Worm (Caenorhabditis elegans) whole organism, L4/young adult: ENCODE data around the gene srj-53.

Experiments
- W03F9.2 ChIP-seq: fragments of 150-350 bp; optimal IDR thresholded peaks from 2 replicates; lab custom pipeline; 2014; ENCODE audit warnings: missing biosample characterization, missing genetic modification characterization
- dao-5 ChIP-seq: sonication (generic microtip); optimal IDR thresholded peaks from 2 replicates; lab custom pipeline; 2016; ENCODE audit warnings: missing genotype, missing genetic modification characterization, moderate library complexity, missing compliant biosample characterization
- him-1 ChIP-seq: sonication (generic microtip); optimal IDR thresholded peaks from 2 replicates; lab custom pipeline; 2016; ENCODE audit warnings: missing genotype, missing genetic modification reagents, missing genetic modification characterization, missing compliant biosample characterization

The srj-53 gene

DNA sequence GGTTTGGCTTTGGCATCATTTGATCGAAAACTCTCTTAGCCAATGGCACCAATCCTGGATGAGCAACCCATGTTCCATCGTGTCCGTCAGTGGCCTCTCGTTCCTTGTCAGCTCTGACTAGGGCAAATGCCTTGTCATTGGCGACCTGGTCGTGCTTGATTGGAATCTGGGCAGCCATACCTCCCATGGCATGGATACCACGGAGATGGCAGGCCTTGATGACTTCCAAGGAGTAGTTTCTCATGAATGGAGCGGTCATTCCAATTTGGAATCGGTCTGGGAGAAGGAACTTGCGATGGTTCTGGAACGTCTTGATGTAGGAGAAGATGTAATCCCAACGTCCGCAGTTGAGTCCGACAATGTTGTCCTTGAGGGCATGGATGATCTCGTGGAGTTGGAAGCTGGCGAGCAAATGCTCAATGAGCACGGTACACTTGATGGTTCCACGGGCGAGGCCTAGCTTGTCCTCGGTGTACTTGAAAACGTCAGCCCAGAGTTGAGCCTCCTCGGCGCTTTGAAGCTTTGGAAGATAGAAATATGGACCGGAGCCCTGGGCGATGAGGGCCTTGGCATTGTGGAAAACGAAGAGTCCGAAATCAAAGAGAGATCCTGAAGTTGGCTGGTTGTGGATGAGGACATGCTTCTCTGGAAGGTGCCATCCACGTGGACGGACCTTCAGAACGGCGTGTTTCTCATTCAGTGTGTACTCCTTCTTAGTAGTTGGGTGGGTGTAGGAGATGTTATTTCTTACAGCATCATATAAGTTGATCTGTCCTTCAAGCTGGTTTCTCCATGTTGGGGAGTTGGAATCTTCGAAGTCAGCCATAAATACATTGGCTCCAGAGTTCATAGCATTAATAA is 30.7 kb upstream of the srj-53 start:
- TF ChIP-seq dao-5 (no peak), him-1 (tag; lab: Kevin White, UChicago) (no peak), W03F9.2 (no peak)

DNA sequence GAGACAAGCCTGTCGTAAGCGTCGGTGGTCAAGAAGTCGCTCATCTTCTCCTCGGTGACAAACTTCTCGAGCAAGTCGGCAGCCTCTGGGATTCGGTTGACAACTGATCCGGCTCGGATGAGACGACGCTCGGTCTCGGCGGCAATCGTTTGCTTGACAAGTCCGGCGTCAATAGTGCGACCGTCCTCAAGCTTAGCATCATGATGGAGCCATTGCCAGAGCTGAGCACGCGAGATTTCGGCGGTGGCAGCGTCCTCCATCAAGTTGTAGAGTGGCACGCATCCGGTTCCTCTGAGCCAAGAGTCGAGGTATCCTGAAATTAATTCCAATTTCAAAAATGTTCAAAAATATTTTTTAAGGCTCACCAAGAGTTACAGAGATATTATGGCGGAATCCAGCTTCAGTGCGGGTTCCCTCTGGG is 30.0 kb upstream of the srj-53 start:
- TF ChIP-seq W03F9.2 (no peak), him-1 (tag; lab: Kevin White, UChicago) (no peak), dao-5 (no peak)

DNA sequence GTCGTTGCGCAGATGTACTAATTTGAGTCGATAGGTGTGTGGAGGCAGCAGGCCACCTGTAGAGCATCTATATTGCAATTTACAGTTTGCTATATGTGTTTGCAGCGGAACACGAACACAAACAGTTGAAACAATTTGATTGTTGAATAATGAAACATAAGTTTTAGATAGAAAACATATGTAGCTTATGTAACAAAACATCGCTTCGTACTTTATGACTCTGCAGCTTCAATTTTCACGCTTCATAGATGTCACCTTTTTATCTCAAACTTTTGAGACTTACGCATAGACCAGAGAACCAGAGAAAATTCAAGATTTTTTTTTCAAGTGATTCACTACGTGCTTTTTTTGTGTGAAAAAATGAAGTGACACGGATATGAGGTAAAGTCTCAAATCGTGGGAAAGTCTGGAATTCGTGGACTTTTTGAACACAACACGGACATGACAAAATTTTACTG is 29.4 kb upstream of the srj-53 start, which contains the start of gene fbxb-72:
fbxb-72 (minus strand) TSS at position 58 of the 458 bp plus-strand sequence.
- TF ChIP-seq W03F9.2 = no peak

DNA sequence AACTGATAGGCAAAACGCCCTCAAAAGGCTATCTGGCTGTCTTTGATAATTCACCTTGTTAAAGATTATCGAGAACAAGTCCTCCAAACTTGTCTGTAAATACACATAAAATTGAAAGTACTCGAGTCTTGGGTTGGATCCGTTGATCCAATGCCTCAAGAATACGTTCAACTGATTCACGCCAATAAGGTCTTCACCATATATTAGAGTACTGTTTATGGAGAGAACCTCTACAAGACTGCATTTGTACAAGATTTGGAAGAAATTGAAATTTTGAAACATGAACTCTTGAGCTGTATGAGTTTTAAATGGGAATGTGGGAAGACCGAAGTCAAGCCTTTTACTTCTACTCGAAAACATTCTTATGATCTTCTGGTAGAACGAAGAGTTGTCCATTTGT is 28.4 kb upstream of the srj-53 start:
- TF ChIP-seq dao-5 (no peak), W03F9.2 (no peak), him-1 (tag; lab: Kevin White, UChicago) (no peak)

DNA sequence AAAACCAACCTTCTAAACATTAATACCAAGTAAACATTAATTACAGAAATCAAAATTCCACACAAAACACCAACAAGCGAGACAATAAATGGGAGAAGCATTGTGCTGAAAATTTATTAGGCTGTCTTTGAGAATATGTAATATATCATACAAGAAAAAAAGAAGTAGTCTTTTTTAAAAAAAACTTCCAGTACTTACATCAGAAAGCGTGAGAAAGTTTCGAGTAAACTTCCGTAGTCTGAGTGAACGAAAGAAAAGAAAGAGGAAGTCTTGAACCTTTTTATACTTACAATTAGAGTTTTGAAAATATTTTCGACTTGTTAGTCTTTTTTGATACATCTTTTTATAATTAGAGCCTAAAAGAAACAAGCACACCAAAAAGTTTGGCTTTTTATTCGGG is 25.2 kb upstream of the srj-53 start, which contains the start of gene srbc-40:
srbc-40 (minus strand) TSS at position 101 of the 400 bp plus-strand sequence.
- no peak for TF ChIP-seq him-1 (tag; lab: Kevin White, UChicago)
- no peak for TF ChIP-seq W03F9.2
- TF ChIP-seq dao-5 = no peak

DNA sequence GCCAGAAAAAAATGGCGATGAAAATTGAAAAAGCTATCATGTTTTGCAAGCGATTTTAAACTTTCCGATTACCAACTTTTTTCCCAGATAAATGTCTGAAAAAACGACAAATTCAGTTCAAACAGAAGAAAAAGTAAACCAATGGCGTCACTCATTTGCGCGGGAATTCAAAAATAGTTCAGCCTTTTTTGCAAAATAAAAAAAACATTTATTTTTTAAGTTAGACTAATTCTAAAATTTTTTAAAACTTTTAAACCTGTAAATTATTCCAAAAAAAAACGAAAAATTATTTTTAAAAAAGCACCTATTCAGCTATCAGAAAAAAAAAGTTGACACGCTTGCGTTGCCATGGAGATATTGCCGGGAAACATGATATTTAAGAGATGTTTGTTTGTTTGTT is 18.4 kb upstream of the srj-53 start, which contains the start of gene cyp-33C11:
cyp-33C11 (minus strand) TSS at position 101 of the 400 bp plus-strand sequence.
- TF ChIP-seq W03F9.2 (no peak), dao-5 (no peak), him-1 (tag; lab: Kevin White, UChicago) (no peak)

DNA sequence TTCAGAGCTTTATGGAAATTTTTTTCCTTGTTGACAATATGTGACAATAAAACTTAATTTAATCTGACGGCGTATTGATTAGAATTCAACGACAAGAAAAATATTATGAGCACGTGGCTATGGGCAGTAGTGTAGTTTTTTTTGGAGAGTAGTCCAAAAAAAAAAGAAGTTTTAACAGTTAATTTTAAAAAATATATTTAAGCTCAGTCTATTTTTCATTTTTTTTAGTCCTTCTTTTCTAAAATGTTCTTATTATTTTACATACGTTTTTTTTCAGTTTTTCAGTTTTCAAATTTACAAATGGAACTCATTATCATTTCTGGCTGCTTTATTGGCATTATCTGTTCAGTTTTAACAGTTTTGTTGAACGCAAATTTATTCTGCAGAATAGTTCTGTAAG is 14.3 kb upstream of the srj-53 start, which contains the start of gene srbc-39:
srbc-39 (plus strand) TSS at position 301 of the 400 bp plus-strand sequence.
- TF ChIP-seq dao-5 (no peak), him-1 (tag; lab: Kevin White, UChicago) (no peak), W03F9.2 (no peak)

DNA sequence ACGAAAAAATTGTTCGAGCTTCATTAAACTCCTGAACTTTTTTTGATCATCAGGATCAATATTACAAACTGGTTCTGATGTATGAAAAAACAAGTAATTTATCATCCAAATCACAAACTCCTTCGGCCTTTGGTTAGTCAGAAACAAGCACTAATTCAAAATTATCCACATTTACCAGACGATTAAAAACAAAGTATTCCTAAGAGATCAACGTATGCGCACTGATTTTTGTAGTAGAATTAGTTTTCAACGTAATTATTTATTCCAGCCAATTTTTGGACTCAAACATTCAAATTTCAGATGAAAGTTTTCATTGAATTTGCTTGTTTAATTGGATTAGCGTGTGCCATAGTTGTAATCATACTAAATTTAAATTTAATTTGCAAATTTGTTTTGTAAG is 12.4 kb upstream of the srj-53 start, which contains the start of gene srbc-38:
srbc-38 (plus strand) TSS at position 301 of the 400 bp plus-strand sequence.
- TF ChIP-seq dao-5 (no peak), W03F9.2 (no peak), him-1 (tag; lab: Kevin White, UChicago) (no peak)

DNA sequence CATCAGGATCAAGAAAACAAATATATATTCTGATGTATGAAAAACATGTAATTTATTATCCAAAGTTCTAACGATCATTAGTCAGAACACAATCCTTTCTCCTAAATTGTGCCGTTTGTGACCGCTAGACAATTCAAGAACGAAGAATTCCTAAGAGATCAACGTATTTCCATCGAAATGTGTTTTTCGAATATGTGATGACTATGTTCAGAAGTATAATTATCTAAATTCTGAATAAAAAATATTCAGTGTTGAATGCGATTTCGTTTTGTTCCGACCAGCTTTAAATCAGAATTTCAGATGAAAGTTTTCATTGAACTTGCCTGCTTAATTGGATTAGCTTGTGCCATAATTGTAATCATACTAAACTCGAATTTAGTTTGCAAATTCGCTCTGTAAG is 7.7 kb upstream of the srj-53 start, which contains the start of gene srbc-37:
srbc-37 (plus strand) TSS at position 301 of the 400 bp plus-strand sequence.
- TF ChIP-seq him-1 (tag; lab: Kevin White, UChicago) (no peak), W03F9.2 (no peak), dao-5 (no peak)

DNA sequence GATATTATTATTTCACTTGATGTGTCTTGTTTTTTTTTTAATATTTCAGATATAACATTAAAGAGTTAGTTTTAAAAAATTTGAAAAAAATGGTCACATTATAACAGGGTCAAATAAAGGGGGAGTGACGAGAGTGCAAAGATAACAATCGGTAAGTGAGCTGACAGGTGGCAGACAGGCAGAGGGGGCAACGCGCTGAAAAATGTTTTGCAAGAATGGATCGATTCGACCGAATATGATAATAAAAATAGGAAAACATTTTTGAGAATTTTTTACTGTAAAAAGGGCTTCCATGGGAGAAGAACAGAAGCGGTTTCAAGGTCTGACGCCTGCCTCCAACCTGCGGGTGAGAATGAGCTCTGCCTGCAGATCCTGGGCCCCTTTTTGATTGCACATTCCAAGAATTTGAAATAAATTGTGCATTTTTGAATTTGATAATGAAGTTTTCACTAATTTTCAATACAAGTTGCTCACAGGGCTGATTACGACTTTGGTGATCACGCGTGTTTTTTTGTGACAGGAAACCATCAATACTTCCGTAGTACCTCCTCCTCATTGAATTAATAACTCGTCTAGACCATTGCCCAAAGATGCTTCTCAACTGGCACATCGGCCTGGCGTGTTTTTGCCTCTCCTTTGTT is 5.1 kb upstream of the srj-53 start, which contains the start of the genes ugt-29 and srx-5:
ugt-29 (minus strand) TSS at position 101 of the 641 bp plus-strand sequence.
srx-5 (plus strand) TSS at position 591 of the 641 bp plus-strand sequence.
- TF ChIP-seq W03F9.2 (no peak), dao-5 (no peak), him-1 (tag; lab: Kevin White, UChicago) (no peak)

DNA sequence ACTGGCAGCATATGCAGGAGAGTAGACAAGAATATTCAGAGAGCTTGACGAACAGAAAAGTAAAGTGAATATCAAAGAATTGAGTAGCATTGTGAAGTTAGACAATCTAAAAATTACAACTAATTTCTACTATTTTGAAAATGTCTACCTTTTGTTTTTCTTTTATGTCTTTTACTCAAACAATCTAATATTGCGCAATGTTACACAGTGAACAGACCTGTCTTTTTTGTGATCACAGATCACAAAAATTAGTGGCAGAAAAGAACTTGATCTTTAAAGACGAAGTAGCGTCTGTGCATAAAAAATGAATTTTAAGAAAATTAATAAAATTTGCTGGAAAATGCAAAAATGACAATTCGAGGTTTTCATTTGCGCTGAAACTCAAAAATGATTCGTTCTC is 4.5 kb upstream of the srj-53 start:
- TF ChIP-seq him-1 (tag; lab: Kevin White, UChicago) (no peak), dao-5 (no peak), W03F9.2 (no peak)

DNA sequence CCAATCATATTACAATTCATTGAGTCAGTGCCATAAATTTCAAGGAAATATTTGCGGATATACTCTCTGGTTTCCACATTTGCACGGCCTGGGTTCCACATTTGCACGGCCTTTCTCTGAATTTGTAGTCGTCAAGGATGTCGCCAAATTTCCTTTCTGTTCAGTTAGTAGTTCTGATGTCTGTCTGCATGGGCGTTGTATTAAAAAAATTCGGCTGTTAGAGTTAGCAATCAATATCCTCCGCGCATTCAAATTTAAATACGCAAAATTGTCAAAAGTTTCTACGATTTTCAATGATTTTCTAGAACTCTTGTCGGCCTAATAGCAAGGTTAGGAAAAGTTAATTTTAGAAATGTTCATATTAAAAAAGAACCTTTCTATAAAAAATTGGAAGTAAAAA is 1.4 kb upstream of the srj-53 start, which contains the start of gene srj-52:
srj-52 (minus strand) TSS at position 101 of the 400 bp plus-strand sequence.
- no peak for TF ChIP-seq W03F9.2
- no peak for TF ChIP-seq him-1 (tag; lab: Kevin White, UChicago)
- no peak for TF ChIP-seq dao-5

DNA sequence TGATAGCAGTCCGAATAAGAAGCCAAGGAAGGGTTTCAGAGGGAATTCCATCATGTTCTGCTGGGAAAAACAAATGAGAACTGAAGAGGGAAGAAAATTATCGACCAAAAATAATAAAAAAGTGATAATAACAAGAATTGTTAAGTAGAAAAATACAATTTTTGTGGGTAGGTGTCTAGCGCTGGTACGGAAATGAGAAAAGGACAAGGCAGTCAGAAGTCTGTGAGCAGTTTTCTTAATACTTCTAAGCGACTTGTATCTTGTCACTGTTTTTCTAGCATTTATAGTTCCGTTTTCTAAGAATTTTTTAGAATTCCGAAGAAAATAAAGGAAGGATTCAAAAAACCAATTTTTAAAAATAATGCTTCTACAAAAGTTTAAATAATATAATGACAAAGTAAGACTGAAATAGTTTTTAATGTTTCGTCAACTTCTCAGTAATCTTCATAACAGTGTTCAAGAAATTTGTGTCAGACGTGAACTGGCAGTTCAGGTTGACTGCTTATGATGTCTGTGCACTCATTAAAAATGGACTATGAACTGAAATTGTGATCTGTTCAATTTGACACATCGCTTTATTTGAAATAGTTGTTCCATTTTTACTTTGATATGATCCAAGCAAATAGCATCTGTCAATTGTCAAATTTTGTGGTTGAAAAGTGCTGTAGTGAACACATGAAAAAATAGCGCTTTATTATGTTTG is 1.7 kb downstream of the srj-53 start, which contains the start of gene srx-4:
srx-4 (minus strand) TSS at position 51 of the 703 bp plus-strand sequence.
- TF ChIP-seq dao-5 (no peak), him-1 (tag; lab: Kevin White, UChicago) (no peak), W03F9.2 (no peak)

DNA sequence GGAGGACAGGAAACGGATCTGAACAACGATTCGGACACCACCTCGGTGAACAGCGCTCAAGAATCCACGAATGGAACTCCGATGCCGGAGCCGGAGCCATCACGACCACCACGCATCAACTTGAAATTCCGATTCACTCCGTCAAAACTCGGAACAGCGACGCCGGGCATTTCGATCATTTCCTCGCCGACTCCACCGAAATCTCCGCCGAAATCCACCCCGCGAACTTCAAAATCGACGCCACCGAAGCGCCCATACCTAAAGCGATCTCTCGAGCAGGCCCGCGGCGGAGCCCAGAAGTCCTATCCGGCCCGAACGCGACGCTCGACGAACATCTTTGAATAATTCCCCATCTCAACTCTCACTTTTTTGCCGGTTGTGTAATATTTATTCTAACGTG is 5.0 kb downstream of the srj-53 start:
- no peak for TF ChIP-seq W03F9.2
- no peak for TF ChIP-seq him-1 (tag; lab: Kevin White, UChicago)
- no peak for TF ChIP-seq dao-5
